Fruit fly (Drosophila melanogaster): ENCODE results near the gene CIA30.

DNA sequence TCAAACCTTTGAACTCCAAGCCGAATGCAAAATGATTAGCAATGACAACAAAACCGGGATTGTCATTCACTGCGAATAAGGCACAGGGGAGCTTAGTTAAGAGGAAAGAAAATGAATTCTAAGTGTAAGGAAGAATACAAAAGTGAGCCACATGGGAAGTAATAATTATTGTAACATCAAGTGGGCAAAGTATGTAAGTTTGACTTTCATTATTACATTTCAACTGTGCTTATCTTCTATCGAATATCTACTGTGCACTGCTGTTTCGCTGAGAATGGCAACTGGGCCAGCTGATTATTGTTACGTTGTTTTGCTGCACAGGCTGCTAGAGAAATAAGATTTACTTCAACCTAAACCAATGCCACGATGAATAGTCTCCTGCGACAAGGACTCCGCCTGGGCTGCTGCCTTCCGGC is at the start of gene CIA30, which contains the start of gene CG7601:
- no peak for TF ChIP-seq psq (optimal IDR thresholded peaks at IDR 0.05)
- TF ChIP-seq pan (optimal IDR thresholded peaks at IDR 0.05): no peak
- TF ChIP-seq CG8478 (optimal IDR thresholded peaks at IDR 0.05): no peak
- no peak for TF ChIP-seq Dll (optimal IDR thresholded peaks at IDR 0.05)
- no peak for TF ChIP-seq usp (GFP tag; optimal IDR thresholded peaks at IDR 0.05)
- no peak for TF ChIP-seq EcR (GFP tag; optimal IDR thresholded peaks at IDR 0.05)

Data from whole organism.